Fruit fly (Drosophila melanogaster) whole organism, pupa: ENCODE measurements around the gene tna.

ENCODE experiments used
- CG10348 ChIP-seq: fragments of 200-800 bp; sonication (Bioruptor generic); IDR thresholded peaks from 2 replicates; pipeline ENCODE4 v1.3.6; 2022; ENCODE audit warnings: missing biosample characterization, missing genetic modification characterization
- CG13204 ChIP-seq: fragments of 200-800 bp; sonication (Bioruptor generic); optimal IDR thresholded peaks from 2 replicates; lab custom pipeline; 2018; ENCODE audit warnings: missing biosample characterization, mild to moderate bottlenecking, missing genetic modification characterization, moderate library complexity
- CG14655 ChIP-seq: fragments of 200-800 bp; sonication (Bioruptor generic); optimal IDR thresholded peaks from 3 replicates; lab custom pipeline; 2017; ENCODE audit warnings: mild to moderate bottlenecking, missing biosample characterization, missing genetic modification reagents, missing genetic modification characterization
- CG15710 ChIP-seq: fragments of 200-800 bp; sonication (Bioruptor generic); optimal IDR thresholded peaks from 2 replicates; lab custom pipeline; 2018; ENCODE audit warnings: missing biosample characterization, mild to moderate bottlenecking, missing genetic modification characterization, moderate library complexity
- CG17806 ChIP-seq: fragments of 200-800 bp; sonication (Bioruptor generic); optimal IDR thresholded peaks from 2 replicates; lab custom pipeline; 2018; ENCODE audit warnings: missing biosample characterization, mild to moderate bottlenecking, missing genetic modification characterization, moderate library complexity
- CG32121 ChIP-seq: fragments of 200-800 bp; sonication (Bioruptor generic); IDR thresholded peaks from 2 replicates; pipeline ENCODE4 v1.3.6; 2022; ENCODE audit warnings: missing biosample characterization, missing genetic modification characterization
- CG34367 ChIP-seq: fragments of 200-800 bp; sonication (Bioruptor generic); optimal IDR thresholded peaks from 2 replicates; lab custom pipeline; 2018; ENCODE audit warnings: missing biosample characterization, mild to moderate bottlenecking, missing genetic modification characterization
- CG4496 ChIP-seq: fragments of 200-800 bp; sonication (Bioruptor generic); IDR thresholded peaks from 3 replicates; pipeline ENCODE4 v1.3.6; 2022; ENCODE audit warnings: missing biosample characterization, missing genetic modification characterization
- CG8159 ChIP-seq: fragments of 200-800 bp; sonication (Bioruptor generic); optimal IDR thresholded peaks from 3 replicates; lab custom pipeline; 2018; ENCODE audit warnings: missing biosample characterization, mild to moderate bottlenecking, missing genetic modification characterization, moderate library complexity
- CG8301 ChIP-seq: fragments of 200-800 bp; sonication (Bioruptor generic); optimal IDR thresholded peaks from 2 replicates; lab custom pipeline; 2018; ENCODE audit warnings: missing biosample characterization, mild to moderate bottlenecking, missing genetic modification characterization
- CG9948 ChIP-seq: fragments of 200-800 bp; sonication (Bioruptor generic); optimal IDR thresholded peaks from 2 replicates; lab custom pipeline; 2018; ENCODE audit warnings: missing biosample characterization, mild to moderate bottlenecking, missing genetic modification characterization, moderate library complexity
- D1 ChIP-seq: fragments of 200-800 bp; sonication (Bioruptor generic); optimal IDR thresholded peaks from 2 replicates; lab custom pipeline; 2018; ENCODE audit warnings: missing biosample characterization, mild to moderate bottlenecking, missing genetic modification characterization, moderate library complexity
- EcR ChIP-seq: fragments of 200-800 bp; sonication (Bioruptor generic); optimal IDR thresholded peaks from 3 replicates; lab custom pipeline; 2019; ENCODE audit warnings: missing biosample characterization, missing genetic modification characterization, mild to moderate bottlenecking, moderate library complexity, missing genetic modification reagents
- Ets98B ChIP-seq: fragments of 200-800 bp; sonication (Bioruptor generic); IDR thresholded peaks from 2 replicates; pipeline ENCODE4 v1.3.6; 2022; ENCODE audit warnings: missing biosample characterization, missing genetic modification characterization
- Pif1A ChIP-seq: fragments of 200-800 bp; sonication (Bioruptor generic); optimal IDR thresholded peaks from 3 replicates; lab custom pipeline; 2016; ENCODE audit warnings: missing biosample characterization, missing genetic modification characterization
- Pif1B ChIP-seq: fragments of 200-800 bp; sonication (Bioruptor generic); optimal IDR thresholded peaks from 3 replicates; lab custom pipeline; 2016; ENCODE audit warnings: missing biosample characterization, missing genetic modification characterization
- Snoo ChIP-seq: fragments of 200-800 bp; sonication (Bioruptor generic); optimal IDR thresholded peaks from 3 replicates; lab custom pipeline; 2017; ENCODE audit warnings: missing biosample characterization, mild to moderate bottlenecking, missing genetic modification characterization, inconsistent platforms
- fd96Ca ChIP-seq: fragments of 200-800 bp; sonication (Bioruptor generic); IDR thresholded peaks from 3 replicates; pipeline ENCODE4 v1.3.6; 2022; ENCODE audit warnings: missing biosample characterization, missing genetic modification characterization
- gl ChIP-seq: fragments of 200-800 bp; sonication (Bioruptor generic); optimal IDR thresholded peaks from 2 replicates; lab custom pipeline; 2018; ENCODE audit warnings: missing biosample characterization, mild to moderate bottlenecking, missing genetic modification characterization
- rn ChIP-seq: fragments of 200-800 bp; sonication (Bioruptor generic); IDR thresholded peaks from 2 replicates; pipeline ENCODE4 v1.3.6; 2022; ENCODE audit warnings: missing biosample characterization, missing genetic modification characterization

Gene tna

dm6 chr3L:10871534-10871933 lies 36.2 kb downstream of the tna start:
- TF ChIP-seq CG17806 (tag; lab: Kevin White, UChicago) (no peak), Pif1A (GFP tag; lab: Kevin White, UChicago) (no peak), CG8301 (tag; lab: Kevin White, UChicago) (no peak), CG15710 (tag; lab: Kevin White, UChicago) (no peak)
- TF ChIP-seq, all 21 proteins: peak for 0

- TF ChIP-seq Snoo (tag; lab: Kevin White, UChicago) (no peak), CG14655 (GFP tag; lab: Kevin White, UChicago) (no peak), EcR (GFP tag; lab: Kevin White, UChicago) (no peak), rn (no peak), CG8159 (tag; lab: Kevin White, UChicago) (no peak), CG32121 (GFP tag; lab: Robert Waterston, UW) (no peak), fd96Ca (GFP tag; lab: Robert Waterston, UW) (no peak), CG15710 (tag; lab: Kevin White, UChicago) (no peak), Ets98B (GFP tag; lab: Robert Waterston, UW) (no peak), D1 (tag; lab: Kevin White, UChicago) (no peak), CG8301 (tag; lab: Kevin White, UChicago) (no peak), CG9948 (no peak)
Measured at dm6 chr3L:10876036-10876435, 40.7 kb downstream of the tna start.

DNA sequence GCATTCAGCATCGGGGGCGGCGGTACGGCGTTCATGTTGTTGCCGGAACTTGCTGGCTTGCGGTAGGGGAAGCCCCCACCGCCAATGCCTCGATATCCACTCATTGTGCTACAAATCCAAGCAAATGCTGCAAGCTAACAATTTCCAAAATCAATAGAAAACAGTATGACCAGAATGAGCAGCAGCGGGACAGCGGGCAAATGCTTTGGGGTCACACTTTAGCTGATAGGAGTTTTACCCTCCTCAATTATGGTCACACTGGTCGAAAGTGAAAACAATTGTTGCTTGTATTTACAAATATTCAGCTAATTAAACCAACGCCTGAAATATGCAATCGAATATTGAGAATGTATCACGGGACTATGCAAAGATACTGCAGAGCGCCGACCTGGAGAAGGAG lies 43.5 kb downstream of the tna start, which contains the start of the genes CG6418 and Blos4:
Gene CG6418 (minus strand): TSS at position 196 of the 400 bp plus-strand sequence.
Gene Blos4 (plus strand): TSS at position 244 of the 400 bp plus-strand sequence.
- TF ChIP-seq CG4496 (GFP tag; lab: Robert Waterston, UW), result 0 out of 3 replicates have a peak, but pooled peaks have one; percentile 20
- no peak for TF ChIP-seq Snoo (tag; lab: Kevin White, UChicago)

DNA sequence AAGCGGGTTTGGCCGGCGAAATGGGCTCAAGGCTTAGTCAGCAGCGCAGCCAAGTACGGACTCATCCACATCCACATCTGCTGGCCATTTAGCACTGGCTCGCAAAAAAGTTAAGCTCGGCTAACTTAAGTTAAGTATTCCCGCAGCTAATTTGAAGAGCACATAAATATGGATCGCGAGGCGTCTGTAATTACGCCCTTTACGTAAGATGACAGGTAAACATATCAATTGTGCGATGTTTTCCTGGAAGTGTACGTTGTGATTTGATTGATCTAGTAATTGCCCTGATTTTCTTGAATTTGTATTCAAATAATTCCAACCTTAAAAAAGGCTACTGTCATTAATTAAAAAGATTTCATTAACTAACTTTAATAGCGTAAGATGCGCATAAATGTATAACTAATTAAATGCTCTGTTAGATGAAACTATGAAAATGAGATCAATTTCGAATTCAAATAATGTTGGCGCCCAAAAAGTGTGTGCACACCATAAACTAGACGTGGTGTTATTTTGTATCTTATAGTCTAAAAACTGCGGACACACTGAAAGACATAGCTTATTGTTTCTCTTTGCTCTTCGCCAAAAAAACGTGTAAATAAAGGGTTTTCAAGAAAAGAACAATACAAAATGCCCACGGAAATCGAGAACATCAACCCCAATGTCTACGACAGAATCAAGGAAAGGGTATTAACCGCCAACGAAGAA lies 47.2 kb downstream of the tna start, which contains the start of the genes CG6409 and galla-2:
Gene CG6409 (minus strand): TSS at position 51 of the 705 bp plus-strand sequence.
Gene galla-2 (plus strand): TSS at position 555 of the 705 bp plus-strand sequence.
- TF ChIP-seq CG15710 (tag; lab: Kevin White, UChicago) (peak; percentile 12), Snoo (tag; lab: Kevin White, UChicago) (no peak)
- TF ChIP-seq, all 21 proteins: peak for 1

dm6 chr3L:10885711-10886272 lies 50.5 kb downstream of the tna start:
- TF ChIP-seq CG8159 (tag; lab: Kevin White, UChicago) (no peak), D1 (tag; lab: Kevin White, UChicago) (peak; percentile 76)

DNA sequence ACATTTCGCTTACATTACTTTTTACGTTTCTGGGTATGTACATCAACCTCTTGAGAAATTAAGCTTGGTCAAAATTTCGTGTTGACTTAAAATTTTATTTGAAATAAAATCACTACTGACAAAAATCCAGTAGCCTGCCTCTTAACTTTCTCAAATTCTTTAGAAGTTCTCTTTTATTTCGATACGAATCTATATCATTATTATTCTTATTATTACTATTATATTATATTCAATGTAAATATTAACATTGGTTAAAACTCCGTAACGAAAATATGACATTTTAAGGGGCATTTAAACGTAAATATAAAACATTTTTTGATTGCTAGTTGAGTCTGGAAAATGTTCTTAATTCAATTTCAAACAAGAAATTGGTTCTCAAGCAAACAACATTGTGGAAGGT lies 51.0 kb downstream of the tna start, which contains the start of gene OXA1L:
Gene OXA1L (minus strand): TSS at position 101 of the 400 bp plus-strand sequence.
- TF ChIP-seq CG17806 (tag; lab: Kevin White, UChicago), result no peak
- TF ChIP-seq CG10348 (GFP tag; lab: Robert Waterston, UW), result no peak
- TF ChIP-seq D1 (tag; lab: Kevin White, UChicago), result no peak
- TF ChIP-seq Snoo (tag; lab: Kevin White, UChicago), result no peak
- TF ChIP-seq gl (tag; lab: Kevin White, UChicago), result no peak
- TF ChIP-seq CG32121 (GFP tag; lab: Robert Waterston, UW), result no peak
- TF ChIP-seq Pif1A (GFP tag; lab: Kevin White, UChicago), result no peak
- no peak for TF ChIP-seq CG13204 (GFP tag; lab: Kevin White, UChicago)
- no peak for TF ChIP-seq CG34367
- no peak for TF ChIP-seq Ets98B (GFP tag; lab: Robert Waterston, UW)
- no peak for TF ChIP-seq Pif1B (GFP tag; lab: Kevin White, UChicago)
- no peak for TF ChIP-seq fd96Ca (GFP tag; lab: Robert Waterston, UW)
- TF ChIP-seq CG8159 (tag; lab: Kevin White, UChicago), result no peak

dm6 chr3L:10889000-10889691 lies 53.8 kb downstream of the tna start:
- TF ChIP-seq CG8301 (tag; lab: Kevin White, UChicago), result no peak
